Fruit fly (Drosophila melanogaster) whole organism, prepupa: Measurements from ENCODE around the gene CG14154.
A peak's percentile ranks its signal among the peaks of the same experiment; 100 is the strongest.

Source experiments
- Blimp-1 ChIP-seq: fragments of 200-800 bp; sonication (Bioruptor generic); optimal IDR thresholded peaks from 3 replicates; lab custom pipeline; 2017; ENCODE audit warnings: missing biosample characterization, missing genetic modification characterization, mild to moderate bottlenecking, moderate library complexity, missing genetic modification reagents
- CG10631 ChIP-seq: fragments of 200-800 bp; sonication (Bioruptor generic); optimal IDR thresholded peaks from 2 replicates; lab custom pipeline; 2016; ENCODE audit warnings: missing biosample characterization, missing genetic modification characterization
- CG10669 ChIP-seq: fragments of 200-800 bp; sonication (Bioruptor generic); optimal IDR thresholded peaks from 3 replicates; lab custom pipeline; 2018; ENCODE audit warnings: missing biosample characterization, mild to moderate bottlenecking, missing genetic modification characterization, moderate library complexity
- CG11294 ChIP-seq: fragments of 200-800 bp; sonication (Bioruptor generic); IDR thresholded peaks from 2 replicates; pipeline ENCODE4 v1.3.6; 2022; ENCODE audit warnings: missing biosample characterization, missing genetic modification characterization
- CG11762 ChIP-seq: fragments of 200-800 bp; sonication (Bioruptor generic); optimal IDR thresholded peaks from 3 replicates; lab custom pipeline; 2016; ENCODE audit warnings: missing biosample characterization, missing genetic modification characterization; ENCODE audit not compliant: insufficient read depth
- CG11902 ChIP-seq: fragments of 200-800 bp; sonication (Bioruptor generic); optimal IDR thresholded peaks from 3 replicates; lab custom pipeline; 2016; ENCODE audit warnings: missing biosample characterization, missing genetic modification characterization
- CG15336 ChIP-seq: fragments of 200-800 bp; sonication (Bioruptor generic); IDR thresholded peaks from 2 replicates; pipeline ENCODE4 v1.3.6; 2022; ENCODE audit warnings: missing biosample characterization, missing genetic modification characterization
- CG1621 ChIP-seq: fragments of 200-800 bp; sonication (Bioruptor generic); optimal IDR thresholded peaks from 3 replicates; lab custom pipeline; 2018; ENCODE audit warnings: missing biosample characterization, mild to moderate bottlenecking, missing genetic modification characterization
- CG16779 ChIP-seq: fragments of 200-800 bp; sonication (Bioruptor generic); optimal IDR thresholded peaks from 3 replicates; lab custom pipeline; 2017; ENCODE audit warnings: missing biosample characterization, mild to moderate bottlenecking, missing genetic modification characterization
- CG3032 ChIP-seq: fragments of 200-800 bp; optimal IDR thresholded peaks from 2 replicates; lab custom pipeline; 2019; ENCODE audit warnings: missing biosample characterization, mild to moderate bottlenecking, missing genetic modification characterization, moderate library complexity
- CG31627 ChIP-seq: fragments of 200-800 bp; sonication (Bioruptor generic); optimal IDR thresholded peaks from 3 replicates; lab custom pipeline; 2016; ENCODE audit warnings: missing biosample characterization, missing genetic modification characterization
- CG32006 ChIP-seq: fragments of 200-800 bp; sonication (Bioruptor generic); optimal IDR thresholded peaks from 3 replicates; lab custom pipeline; 2017; ENCODE audit warnings: missing biosample characterization, mild to moderate bottlenecking, missing genetic modification characterization
- CG34406 ChIP-seq: fragments of 200-800 bp; sonication (Bioruptor generic); optimal IDR thresholded peaks from 3 replicates; lab custom pipeline; 2016; ENCODE audit warnings: missing biosample characterization, missing genetic modification characterization
- CG3919 ChIP-seq: fragments of 200-800 bp; sonication (Bioruptor generic); optimal IDR thresholded peaks from 3 replicates; lab custom pipeline; 2016; ENCODE audit warnings: missing biosample characterization, missing genetic modification characterization
- CG6163 ChIP-seq: fragments of 200-800 bp; sonication (Bioruptor generic); IDR thresholded peaks from 3 replicates; pipeline ENCODE4 v1.3.6; 2022; ENCODE audit warnings: missing biosample characterization, missing genetic modification characterization
- CG6276 ChIP-seq: fragments of 200-800 bp; sonication (Bioruptor generic); optimal IDR thresholded peaks from 2 replicates; lab custom pipeline; 2017; ENCODE audit warnings: missing biosample characterization, mild to moderate bottlenecking, missing genetic modification characterization
- CG6792 ChIP-seq: fragments of 200-800 bp; sonication (Bioruptor generic); optimal IDR thresholded peaks from 3 replicates; lab custom pipeline; 2016; ENCODE audit warnings: missing biosample characterization, missing genetic modification characterization
- CG6808 ChIP-seq: fragments of 200-800 bp; sonication (Bioruptor generic); optimal IDR thresholded peaks from 3 replicates; lab custom pipeline; 2017; ENCODE audit warnings: missing biosample characterization, missing genetic modification characterization, mild to moderate bottlenecking, moderate library complexity, missing genetic modification reagents
- CG6854 ChIP-seq: fragments of 200-800 bp; sonication (Bioruptor generic); optimal IDR thresholded peaks from 2 replicates; lab custom pipeline; 2017; ENCODE audit warnings: missing biosample characterization, mild to moderate bottlenecking, missing genetic modification characterization
- CG7368 ChIP-seq: fragments of 200-800 bp; sonication (Bioruptor generic); optimal IDR thresholded peaks from 3 replicates; lab custom pipeline; 2016; ENCODE audit warnings: missing biosample characterization, missing genetic modification characterization
- CG8319 ChIP-seq: fragments of 200-800 bp; sonication (Bioruptor generic); optimal IDR thresholded peaks from 3 replicates; lab custom pipeline; 2016; ENCODE audit warnings: missing biosample characterization, missing genetic modification characterization
- CG9139 ChIP-seq: fragments of 200-800 bp; sonication (Bioruptor generic); optimal IDR thresholded peaks from 3 replicates; lab custom pipeline; 2017; ENCODE audit warnings: missing biosample characterization, mild to moderate bottlenecking, missing genetic modification characterization
- Eip75B ChIP-seq: fragments of 200-800 bp; sonication (Bioruptor generic); optimal IDR thresholded peaks from 3 replicates; lab custom pipeline; 2016; ENCODE audit warnings: missing biosample characterization, missing genetic modification characterization
- Eip78C ChIP-seq: fragments of 200-800 bp; sonication (Bioruptor generic); peaks from one replicate; lab custom pipeline; 2016; ENCODE audit warnings: missing biosample characterization, missing genetic modification characterization
- Eip93F ChIP-seq: fragments of 200-800 bp; sonication (Bioruptor generic); optimal IDR thresholded peaks from 2 replicates; lab custom pipeline; 2016; ENCODE audit warnings: missing biosample characterization, mild to moderate bottlenecking, missing genetic modification characterization
- Ets21C ChIP-seq: fragments of 200-800 bp; sonication (Bioruptor generic); optimal IDR thresholded peaks from 3 replicates; lab custom pipeline; 2016; ENCODE audit warnings: missing biosample characterization, missing genetic modification characterization
- Ets96B ChIP-seq: fragments of 200-800 bp; optimal IDR thresholded peaks from 2 replicates; lab custom pipeline; 2019; ENCODE audit warnings: missing biosample characterization, mild to moderate bottlenecking, missing genetic modification characterization, moderate library complexity
- Gug ChIP-seq: fragments of 200-800 bp; sonication (Bioruptor generic); IDR thresholded peaks from 2 replicates; pipeline ENCODE4 v1.3.6; 2022; ENCODE audit warnings: missing biosample characterization, missing genetic modification characterization
- Hr38 ChIP-seq: sonication (Bioruptor generic); optimal IDR thresholded peaks from 2 replicates; lab custom pipeline; 2016; ENCODE audit warnings: missing biosample characterization, missing genetic modification characterization
- Hr39 ChIP-seq: fragments of 200-800 bp; sonication (Bioruptor generic); optimal IDR thresholded peaks from 2 replicates; lab custom pipeline; 2016; ENCODE audit warnings: missing biosample characterization, missing genetic modification characterization
- Lpt ChIP-seq: fragments of 200-800 bp; sonication (Bioruptor generic); optimal IDR thresholded peaks from 3 replicates; lab custom pipeline; 2016; ENCODE audit warnings: missing biosample characterization, missing genetic modification characterization
- Met ChIP-seq: fragments of 200-800 bp; sonication (Bioruptor generic); optimal IDR thresholded peaks from 3 replicates; lab custom pipeline; 2016; ENCODE audit warnings: missing biosample characterization, missing genetic modification characterization
- OdsH ChIP-seq: fragments of 200-800 bp; sonication (Bioruptor generic); optimal IDR thresholded peaks from 3 replicates; lab custom pipeline; 2016; ENCODE audit warnings: missing biosample characterization, missing genetic modification characterization
- Smox ChIP-seq: fragments of 200-800 bp; sonication (Bioruptor generic); optimal IDR thresholded peaks from 3 replicates; lab custom pipeline; 2016; ENCODE audit warnings: missing biosample characterization, missing genetic modification characterization
- Sox102F ChIP-seq: fragments of 200-800 bp; sonication (Bioruptor generic); optimal IDR thresholded peaks from 2 replicates; lab custom pipeline; 2016; ENCODE audit warnings: missing biosample characterization, mild to moderate bottlenecking, missing genetic modification characterization
- Sox14 ChIP-seq: fragments of 200-800 bp; sonication (Bioruptor generic); optimal IDR thresholded peaks from 3 replicates; lab custom pipeline; 2016; ENCODE audit warnings: missing biosample characterization, missing genetic modification characterization
- Sox15 ChIP-seq: fragments of 200-800 bp; sonication (Bioruptor generic); optimal IDR thresholded peaks from 3 replicates; lab custom pipeline; 2016; ENCODE audit warnings: missing biosample characterization, missing genetic modification characterization
- achi ChIP-seq: fragments of 200-800 bp; sonication (Bioruptor generic); optimal IDR thresholded peaks from 3 replicates; lab custom pipeline; 2016; ENCODE audit warnings: missing biosample characterization, missing genetic modification characterization
- acj6 ChIP-seq: fragments of 200-800 bp; sonication (Bioruptor generic); optimal IDR thresholded peaks from 3 replicates; lab custom pipeline; 2016; ENCODE audit warnings: missing biosample characterization, missing genetic modification characterization
- cyc ChIP-seq: fragments of 200-800 bp; sonication (Bioruptor generic); optimal IDR thresholded peaks from 3 replicates; lab custom pipeline; 2016; ENCODE audit warnings: missing biosample characterization, missing genetic modification characterization
- dac ChIP-seq: fragments of 200-800 bp; sonication (Bioruptor generic); optimal IDR thresholded peaks from 2 replicates; lab custom pipeline; 2017; ENCODE audit warnings: missing biosample characterization, mild to moderate bottlenecking, missing genetic modification characterization
- dsx ChIP-seq: fragments of 200-800 bp; optimal IDR thresholded peaks from 3 replicates; lab custom pipeline; 2019; ENCODE audit warnings: missing biosample characterization, mild to moderate bottlenecking, missing genetic modification characterization, moderate library complexity; ENCODE audit not compliant: poor library complexity, severe bottlenecking
- fd59A ChIP-seq: fragments of 200-800 bp; sonication (Bioruptor generic); optimal IDR thresholded peaks from 2 replicates; lab custom pipeline; 2017; ENCODE audit warnings: missing biosample characterization, mild to moderate bottlenecking, missing genetic modification characterization, missing genetic modification reagents
- fd85E ChIP-seq: fragments of 200-800 bp; sonication (Bioruptor generic); optimal IDR thresholded peaks from 3 replicates; lab custom pipeline; 2016; ENCODE audit warnings: missing biosample characterization, missing genetic modification characterization
- fkh ChIP-seq: fragments of 200-800 bp; sonication (Bioruptor generic); optimal IDR thresholded peaks from 3 replicates; lab custom pipeline; 2017; ENCODE audit warnings: missing biosample characterization, mild to moderate bottlenecking, missing genetic modification characterization, moderate library complexity
- lz ChIP-seq: fragments of 200-800 bp; sonication (Bioruptor generic); optimal IDR thresholded peaks from 3 replicates; lab custom pipeline; 2016; ENCODE audit warnings: missing biosample characterization, missing genetic modification characterization
- net ChIP-seq: fragments of 200-800 bp; sonication (Bioruptor generic); optimal IDR thresholded peaks from 3 replicates; lab custom pipeline; 2016; ENCODE audit warnings: missing biosample characterization, missing genetic modification characterization
- pdm3 ChIP-seq: fragments of 200-800 bp; sonication (Bioruptor generic); optimal IDR thresholded peaks from 3 replicates; lab custom pipeline; 2016; ENCODE audit warnings: missing biosample characterization, missing genetic modification characterization
- svp ChIP-seq: fragments of 200-800 bp; sonication (Bioruptor generic); peaks from one replicate; lab custom pipeline; 2016; ENCODE audit warnings: missing biosample characterization, missing genetic modification characterization
- topi ChIP-seq: fragments of 200-800 bp; sonication (Bioruptor generic); optimal IDR thresholded peaks from 3 replicates; lab custom pipeline; 2016; ENCODE audit warnings: missing biosample characterization, missing genetic modification characterization
- vri ChIP-seq: fragments of 200-800 bp; sonication (Bioruptor generic); optimal IDR thresholded peaks from 3 replicates; lab custom pipeline; 2016; ENCODE audit warnings: missing biosample characterization, mild to moderate bottlenecking, missing genetic modification characterization

Gene CG14154

dm6 chr3L:10675635-10676393 is 34.1 kb downstream of the CG14154 start:
- TF ChIP-seq achi: peak; percentile 26
- TF ChIP-seq CG11294 (GFP tag; lab: Robert Waterston, UW): no peak; the same call in 1 of the 2 replicates
- no peak for TF ChIP-seq Hr39
- peak; percentile 25 for TF ChIP-seq CG11762 (GFP tag; lab: Kevin White, UChicago)
- peak; percentile 73 for TF ChIP-seq CG15336 (GFP tag; lab: Robert Waterston, UW)
- no peak for TF ChIP-seq Sox14
- TF ChIP-seq Blimp-1 (GFP tag; lab: Kevin White, UChicago): peak; percentile 26
- TF ChIP-seq Ets21C (GFP tag; lab: Kevin White, UChicago): no peak
- peak; percentile 87 for TF ChIP-seq CG6163
- TF ChIP-seq CG10631 (GFP tag; lab: Kevin White, UChicago): peak; percentile 9
- peak; percentile 47 for TF ChIP-seq Sox102F (GFP tag; lab: Kevin White, UChicago)
- TF ChIP-seq svp (GFP tag; lab: Kevin White, UChicago): no peak
- peak; percentile 34 for TF ChIP-seq CG8319
- TF ChIP-seq CG10669 (GFP tag; lab: Kevin White, UChicago): peak; percentile 66
- no peak for TF ChIP-seq CG31627 (GFP tag; lab: Kevin White, UChicago)
- TF ChIP-seq Eip75B (GFP tag; lab: Kevin White, UChicago): peak; percentile 24
- peak; percentile 2 for TF ChIP-seq Smox (GFP tag; lab: Kevin White, UChicago)
- TF ChIP-seq pdm3 (GFP tag; lab: Kevin White, UChicago): peak; percentile 19
- no peak for TF ChIP-seq CG11902 (GFP tag; lab: Kevin White, UChicago)
- TF ChIP-seq Lpt: peak; percentile 62
- peak; percentile 48 for TF ChIP-seq CG3919 (GFP tag; lab: Kevin White, UChicago)
- TF ChIP-seq CG1621: peak; percentile 51
- TF ChIP-seq Sox15 (GFP tag; lab: Kevin White, UChicago): no peak
- peak; percentile 30 for TF ChIP-seq fkh
- TF ChIP-seq fd85E (GFP tag; lab: Kevin White, UChicago): peak; percentile 37
- TF ChIP-seq Eip93F (GFP tag; lab: Kevin White, UChicago): peak; percentile 71
- peak; percentile 79 for TF ChIP-seq CG6854 (GFP tag; lab: Kevin White, UChicago)
- TF ChIP-seq dsx (GFP tag; lab: Kevin White, UChicago): peak; percentile 68
- no peak for TF ChIP-seq cyc (GFP tag; lab: Kevin White, UChicago)
- peak; percentile 17 for TF ChIP-seq CG6792
- TF ChIP-seq dac (GFP tag; lab: Kevin White, UChicago): no peak
- TF ChIP-seq CG34406 (GFP tag; lab: Kevin White, UChicago): peak; percentile 35
- TF ChIP-seq CG7368: peak; percentile 24
- TF ChIP-seq net (GFP tag; lab: Kevin White, UChicago): peak; percentile 59
- TF ChIP-seq lz: no peak
- TF ChIP-seq Ets96B (tag; lab: Kevin White, UChicago): peak; percentile 53
- peak; percentile 1 for TF ChIP-seq fd59A (GFP tag; lab: Kevin White, UChicago)
- no peak for TF ChIP-seq Hr38
- TF ChIP-seq vri (GFP tag; lab: Kevin White, UChicago): peak; percentile 65
- peak; percentile 52 for TF ChIP-seq Met
- peak; percentile 31 for TF ChIP-seq OdsH (GFP tag; lab: Kevin White, UChicago)
- TF ChIP-seq Gug (GFP tag; lab: Robert Waterston, UW): no peak
- TF ChIP-seq Eip78C: peak; percentile 76
- peak; percentile 86 for TF ChIP-seq CG6808 (GFP tag; lab: Kevin White, UChicago)
- TF ChIP-seq CG16779 (tag; lab: Kevin White, UChicago): peak; percentile 76
- TF ChIP-seq CG3032: peak; percentile 67
- TF ChIP-seq acj6 (GFP tag; lab: Kevin White, UChicago): peak; percentile 26
- peak; percentile 87 for TF ChIP-seq CG6276
- peak; percentile 11 for TF ChIP-seq topi (GFP tag; lab: Kevin White, UChicago)
- TF ChIP-seq CG32006 (GFP tag; lab: Kevin White, UChicago): peak; percentile 41
- peak; percentile 90 for TF ChIP-seq CG9139 (GFP tag; lab: Kevin White, UChicago)
